Fruit fly (Drosophila melanogaster): ENCODE results near the gene Pgant6.
A peak's percentile ranks its signal among the peaks of the same experiment; 100 is the strongest.

Pgant6 gene

dm6 chr3L:2798463-2798993, 16.5 kb downstream of the Pgant6 start (continued):
- TF ChIP-seq CG8388 (GFP tag; optimal IDR thresholded peaks at IDR 0.05) (peak; percentile 13), disco-r (GFP tag; optimal IDR thresholded peaks at IDR 0.05) (no peak), lov (optimal IDR thresholded peaks at IDR 0.05) (no peak), lov (GFP tag; IDR thresholded peaks at IDR 0.05) (peak; percentile 27; the same call in 1 of the 3 replicates), CG15479 (GFP tag; optimal IDR thresholded peaks at IDR 0.05) (peak; percentile 86), CG13424 (tag; optimal IDR thresholded peaks at IDR 0.05) (peak; percentile 49), sens (GFP tag) (peak; percentile 89), zen (tag; optimal IDR thresholded peaks at IDR 0.05) (peak; percentile 48), CG18262 (tag; optimal IDR thresholded peaks at IDR 0.05) (peak; percentile 65), pb (GFP tag; optimal IDR thresholded peaks at IDR 0.05) (no peak), Sry-δ (GFP tag; optimal IDR thresholded peaks at IDR 0.05) (no peak), CG1647 (GFP tag; optimal IDR thresholded peaks at IDR 0.05) (no peak), sim (GFP tag; IDR thresholded peaks at IDR 0.05) (no peak), Mrtf (GFP tag; IDR thresholded peaks at IDR 0.05) (no peak), CG11560 (tag; IDR thresholded peaks at IDR 0.05) (no peak), repo (GFP tag; optimal IDR thresholded peaks at IDR 0.05) (peak; percentile 47), ranshi (GFP tag; IDR thresholded peaks at IDR 0.05) (no peak), jumu (GFP tag; optimal IDR thresholded peaks at IDR 0.05) (no peak), Lim3 (GFP tag; IDR thresholded peaks at IDR 0.05) (no peak), trem (tag; optimal IDR thresholded peaks at IDR 0.05) (peak; percentile 3), nerfin-2 (GFP tag; IDR thresholded peaks at IDR 0.05; ENCODE audit: partially characterized antibody) (no peak), emc (GFP tag; optimal IDR thresholded peaks at IDR 0.05) (no peak), cg (GFP tag; optimal IDR thresholded peaks at IDR 0.05) (peak; percentile 77), ind (GFP tag; optimal IDR thresholded peaks at IDR 0.05) (no peak), insv (GFP tag; optimal IDR thresholded peaks at IDR 0.05) (peak in 1 of 2 experiments; percentile 12), h (optimal IDR thresholded peaks at IDR 0.05) (no peak), CG10959 (GFP tag; IDR thresholded peaks at IDR 0.05) (peak; percentile 24; the same call in 1 of the 2 replicates), CG10565 (GFP tag; optimal IDR thresholded peaks at IDR 0.05) (no peak), CG30403 (GFP tag; optimal IDR thresholded peaks at IDR 0.05) (no peak), kay (GFP tag; optimal IDR thresholded peaks at IDR 0.05) (no peak), CG4820 (GFP tag; optimal IDR thresholded peaks at IDR 0.05) (no peak), Gsc (GFP tag; IDR thresholded peaks at IDR 0.05) (no peak), CG13123 (GFP tag; optimal IDR thresholded peaks at IDR 0.05) (no peak), yki (optimal IDR thresholded peaks at IDR 0.05) (no peak), CG8478 (optimal IDR thresholded peaks at IDR 0.05) (no peak)

dm6 chr3L:2799110-2799618, 17.1 kb downstream of the Pgant6 start:
- TF ChIP-seq HLHmδ (GFP tag; optimal IDR thresholded peaks at IDR 0.05) (peak; percentile 26), H15 (GFP tag; IDR thresholded peaks at IDR 0.05) (0 out of 3 replicates have a peak, but pooled peaks have one; percentile 39), CG9215 (GFP tag; IDR thresholded peaks at IDR 0.05) (0 out of 2 replicates have a peak, but pooled peaks have one; percentile 27), phol (tag; optimal IDR thresholded peaks at IDR 0.05) (peak; percentile 70), CG9727 (GFP tag; optimal IDR thresholded peaks at IDR 0.05) (peak; percentile 72), Dbx (GFP tag; IDR thresholded peaks at IDR 0.05) (no peak), bbx (GFP tag; IDR thresholded peaks at IDR 0.05; ENCODE audit: partially characterized antibody) (no peak), ranshi (GFP tag; IDR thresholded peaks at IDR 0.05) (no peak), Deaf1 (tag; optimal IDR thresholded peaks at IDR 0.05) (peak; percentile 37), aop (GFP tag; IDR thresholded peaks at IDR 0.05) (no peak), CG43689 (GFP tag; IDR thresholded peaks at IDR 0.05) (no peak), Blimp-1 (GFP tag; optimal IDR thresholded peaks at IDR 0.05) (peak; percentile 16), z (GFP tag; IDR thresholded peaks at IDR 0.05) (peak; percentile 47; the same call in 1 of the 3 replicates), Dek (tag; optimal IDR thresholded peaks at IDR 0.05) (no peak), sisA (GFP tag; IDR thresholded peaks at IDR 0.05) (no peak), CG18619 (GFP tag; optimal IDR thresholded peaks at IDR 0.05) (peak; percentile 0), Nf-YB (GFP tag; optimal IDR thresholded peaks at IDR 0.05) (peak; percentile 13), lmd (GFP tag; IDR thresholded peaks at IDR 0.05) (peak; percentile 57), croc (GFP tag; conservative IDR thresholded peaks at IDR 0.05) (no peak), CG8281 (tag; optimal IDR thresholded peaks at IDR 0.05) (peak; percentile 35)

All from whole organism, embryonic.